Fruit fly (Drosophila melanogaster): Measurements from ENCODE around the gene Polr3I.

Gene Polr3I

dm6 chrX:16884280-16884679, at the start of gene Polr3I, which contains the start of gene Nprl2:
Gene Polr3I, plus strand, starts transcription at chrX:16884581.
Gene Nprl2, minus strand, starts transcription at chrX:16884365.
- peak; percentile 25 for TF ChIP-seq CG17801 (GFP tag; optimal IDR thresholded peaks at IDR 0.05; ENCODE audit: partially characterized antibody)

- TF ChIP-seq CG17801 (GFP tag; optimal IDR thresholded peaks at IDR 0.05; ENCODE audit: partially characterized antibody), result no peak
Observed at dm6 chrX:16835304-16835703, 49.1 kb upstream of the Polr3I start, which contains the start of the genes CG13004 and CG46306. Gene CG13004, minus strand, starts transcription at chrX:16835520. Gene CG46306, minus strand, starts transcription at chrX:16835520.

- no peak for TF ChIP-seq CG17801 (GFP tag; optimal IDR thresholded peaks at IDR 0.05; ENCODE audit: partially characterized antibody)
Observed at dm6 chrX:16836091-16836799, 48.1 kb upstream of the Polr3I start.

- TF ChIP-seq CG17801 (GFP tag; optimal IDR thresholded peaks at IDR 0.05; ENCODE audit: partially characterized antibody), result no peak
Observed at dm6 chrX:16836805-16837333, 47.5 kb upstream of the Polr3I start.

dm6 chrX:16837588-16838178, 46.7 kb upstream of the Polr3I start:
- no peak for TF ChIP-seq CG17801 (GFP tag; optimal IDR thresholded peaks at IDR 0.05; ENCODE audit: partially characterized antibody)

dm6 chrX:16839033-16839432, 45.3 kb upstream of the Polr3I start:
- TF ChIP-seq CG17801 (GFP tag; optimal IDR thresholded peaks at IDR 0.05; ENCODE audit: partially characterized antibody), result no peak

- TF ChIP-seq CG17801 (GFP tag; optimal IDR thresholded peaks at IDR 0.05; ENCODE audit: partially characterized antibody), result no peak
Observed at dm6 chrX:16839905-16840304, 44.5 kb upstream of the Polr3I start.

- TF ChIP-seq CG17801 (GFP tag; optimal IDR thresholded peaks at IDR 0.05; ENCODE audit: partially characterized antibody), result no peak
Observed at dm6 chrX:16844295-16844694, 40.1 kb upstream of the Polr3I start, which contains the start of gene RSG7. Gene RSG7, minus strand, starts transcription at chrX:16844433.

- TF ChIP-seq CG17801 (GFP tag; optimal IDR thresholded peaks at IDR 0.05; ENCODE audit: partially characterized antibody), result no peak
Observed at dm6 chrX:16846575-16846974, 37.8 kb upstream of the Polr3I start.

- no peak for TF ChIP-seq CG17801 (GFP tag; optimal IDR thresholded peaks at IDR 0.05; ENCODE audit: partially characterized antibody)
Observed at dm6 chrX:16848978-16849377, 35.4 kb upstream of the Polr3I start.

- no peak for TF ChIP-seq CG17801 (GFP tag; optimal IDR thresholded peaks at IDR 0.05; ENCODE audit: partially characterized antibody)
Observed at dm6 chrX:16849517-16849916, 34.9 kb upstream of the Polr3I start.

- TF ChIP-seq CG17801 (GFP tag; optimal IDR thresholded peaks at IDR 0.05; ENCODE audit: partially characterized antibody), result peak; percentile 58
Observed at dm6 chrX:16854746-16855145, 29.6 kb upstream of the Polr3I start.

dm6 chrX:16859732-16860131, 24.6 kb upstream of the Polr3I start:
- TF ChIP-seq CG17801 (GFP tag; optimal IDR thresholded peaks at IDR 0.05; ENCODE audit: partially characterized antibody), result no peak

dm6 chrX:16867622-16868021, 16.8 kb upstream of the Polr3I start:
- TF ChIP-seq CG17801 (GFP tag; optimal IDR thresholded peaks at IDR 0.05; ENCODE audit: partially characterized antibody), result no peak

- TF ChIP-seq CG17801 (GFP tag; optimal IDR thresholded peaks at IDR 0.05; ENCODE audit: partially characterized antibody), result no peak
Observed at dm6 chrX:16871808-16872207, 12.6 kb upstream of the Polr3I start.

- no peak for TF ChIP-seq CG17801 (GFP tag; optimal IDR thresholded peaks at IDR 0.05; ENCODE audit: partially characterized antibody)
Observed at dm6 chrX:16873053-16873452, 11.3 kb upstream of the Polr3I start.
